Worm (Caenorhabditis elegans): ENCODE results near the gene vps-50.

ce11 chrIII:10819257-10819656, 49.7 kb upstream of the vps-50 start:
- TF ChIP-seq unc-62 (GFP tag; optimal IDR thresholded peaks at IDR 0.05) (no peak), snpc-4 (tag; optimal IDR thresholded peaks at IDR 0.05) (no peak), ces-1 (GFP tag; optimal IDR thresholded peaks at IDR 0.05) (peak; percentile 36), bed-3 (GFP tag; optimal IDR thresholded peaks at IDR 0.05) (no peak), nhr-12 (tag; optimal IDR thresholded peaks at IDR 0.05) (no peak), unc-39 (tag; optimal IDR thresholded peaks at IDR 0.05) (no peak), nhr-28 (tag; optimal IDR thresholded peaks at IDR 0.05) (no peak), lsy-2 (tag; optimal IDR thresholded peaks at IDR 0.05) (no peak), mep-1 (tag; optimal IDR thresholded peaks at IDR 0.05) (no peak), elt-3 (tag; optimal IDR thresholded peaks at IDR 0.05) (no peak), hlh-1 (tag; optimal IDR thresholded peaks at IDR 0.05) (no peak)

All from whole organism, mixed stage, embryonic.